Worm (Caenorhabditis elegans) whole organism, L1 larva: ENCODE data around the gene rpl-12.

Source experiments
- C04F5.9 ChIP-seq: sonication (generic microtip); optimal IDR thresholded peaks from 2 replicates; lab custom pipeline; 2016; ENCODE audit warnings: missing genetic modification characterization, missing compliant biosample characterization
- C34B4.2 ChIP-seq: sonication (generic microtip); optimal IDR thresholded peaks from 2 replicates; lab custom pipeline; 2017; ENCODE audit warnings: mild to moderate bottlenecking, missing genetic modification characterization, missing compliant biosample characterization
- Y116A8C.19 ChIP-seq: sonication (generic microtip); optimal IDR thresholded peaks from 2 replicates; lab custom pipeline; 2016; ENCODE audit warnings: missing compliant biosample characterization, missing genetic modification characterization, borderline replicate concordance
- aha-1 ChIP-seq: fragments of 150-350 bp; optimal IDR thresholded peaks from 2 replicates; lab custom pipeline; 2014; ENCODE audit warnings: missing biosample characterization, missing genetic modification characterization
- ama-1 ChIP-seq: fragments of 150-350 bp; optimal IDR thresholded peaks from 2 replicates; lab custom pipeline; 2014
- blmp-1 ChIP-seq: fragments of 150-350 bp; optimal IDR thresholded peaks from 2 replicates; lab custom pipeline; 2014; ENCODE audit warnings: missing biosample characterization, missing genetic modification characterization
- ceh-63 ChIP-seq: fragments of 200-800 bp; sonication (Bioruptor generic); optimal IDR thresholded peaks from 2 replicates; lab custom pipeline; 2018; ENCODE audit warnings: mild to moderate bottlenecking, missing genetic modification characterization, missing compliant biosample characterization
- ceh-82 ChIP-seq, 3 experiments: fragments of 150-350 bp in 1 of 3; sonication (generic microtip) in 2 of 3; optimal IDR thresholded peaks; 2 replicates each; lab custom pipeline; 2014 to 2017; ENCODE audit warnings: missing biosample characterization in 3 of 3, missing genetic modification characterization in 3 of 3
- dpl-1 ChIP-seq, 3 experiments: fragments of 150-350 bp in 2 of 3; sonication (generic microtip) in 1 of 3; optimal IDR thresholded peaks; 2 replicates each; lab custom pipeline; 2014 to 2017; ENCODE audit warnings: missing biosample characterization in 3 of 3, missing genetic modification characterization in 3 of 3, missing genetic modification reagents in 3 of 3
- efl-1 ChIP-seq, 4 experiments: fragments of 150-350 bp; optimal IDR thresholded peaks in 3 of 4; peaks in 1 of 4; 1 replicate in 1 of 4; 2 replicates in 3 of 4; lab custom pipeline; 2014; ENCODE audit warnings: missing biosample characterization in 2 of 4, missing genetic modification characterization in 2 of 4, missing genetic modification reagents in 2 of 4
- efl-3 ChIP-seq: fragments of 200-800 bp; sonication (Bioruptor generic); optimal IDR thresholded peaks from 2 replicates; lab custom pipeline; 2018; ENCODE audit warnings: mild to moderate bottlenecking, missing genetic modification characterization, missing compliant biosample characterization
- egl-27 ChIP-seq, 2 experiments: fragments of 150-350 bp in 1 of 2; sonication (generic microtip); optimal IDR thresholded peaks; 3 replicates each; lab custom pipeline; 2017 to 2018; ENCODE audit warnings: missing biosample characterization in 2 of 2, missing genetic modification characterization in 2 of 2, missing genetic modification reagents in 2 of 2
- elt-3 ChIP-seq, 6 experiments: fragments of 150-350 bp in 1 of 6; sonication (generic microtip); optimal IDR thresholded peaks; 2 replicates each; lab custom pipeline; 2017 to 2018; ENCODE audit warnings: missing biosample characterization in 6 of 6, missing genetic modification characterization in 6 of 6, inconsistent platforms in 1 of 6
- ets-5 ChIP-seq: fragments of 200-800 bp; sonication (Bioruptor generic); IDR thresholded peaks from 2 replicates; pipeline ENCODE4 v1.3.6; 2022; ENCODE audit warnings: missing genetic modification characterization, missing compliant biosample characterization
- fkh-10 ChIP-seq: sonication (generic microtip); optimal IDR thresholded peaks from 2 replicates; lab custom pipeline; 2017; ENCODE audit warnings: missing biosample characterization, missing genetic modification reagents, missing genetic modification characterization
- fkh-4 ChIP-seq: sonication (generic microtip); optimal IDR thresholded peaks from 2 replicates; lab custom pipeline; 2016; ENCODE audit warnings: missing compliant biosample characterization, missing genetic modification characterization, borderline replicate concordance
- fkh-8 ChIP-seq: sonication (generic microtip); optimal IDR thresholded peaks from 2 replicates; lab custom pipeline; 2016; ENCODE audit warnings: mild to moderate bottlenecking, missing genetic modification characterization, missing compliant biosample characterization
- grh-1 ChIP-seq: fragments of 200-800 bp; sonication (Bioruptor generic); IDR thresholded peaks from 2 replicates; pipeline ENCODE4 v1.3.6; 2022; ENCODE audit warnings: missing genetic modification reagents, missing genetic modification characterization, missing compliant biosample characterization
- jun-1 ChIP-seq: fragments of 150-350 bp; optimal IDR thresholded peaks from 2 replicates; lab custom pipeline; 2014; ENCODE audit warnings: missing biosample characterization, missing genetic modification reagents, missing genetic modification characterization
- lin-13 ChIP-seq: fragments of 150-350 bp; optimal IDR thresholded peaks from 2 replicates; lab custom pipeline; 2014; ENCODE audit warnings: missing biosample characterization, missing genetic modification reagents, missing genetic modification characterization
- lin-35 ChIP-seq, 2 experiments: fragments of 150-350 bp; optimal IDR thresholded peaks; 2 replicates each; lab custom pipeline; 2014; ENCODE audit warnings: missing biosample characterization in 2 of 2, missing genetic modification characterization in 2 of 2, missing genetic modification reagents in 2 of 2
- lsy-2 ChIP-seq, 2 experiments: fragments of 150-350 bp; optimal IDR thresholded peaks; 2 replicates each; lab custom pipeline; 2014; ENCODE audit warnings: missing biosample characterization in 2 of 2, missing genetic modification characterization in 2 of 2
- mdl-1 ChIP-seq, 2 experiments: fragments of 150-350 bp; optimal IDR thresholded peaks; 2 replicates each; lab custom pipeline; 2014 to 2017; ENCODE audit warnings: missing biosample characterization in 2 of 2, missing genetic modification characterization in 2 of 2, inconsistent platforms in 1 of 2
- mef-2 ChIP-seq: fragments of 150-350 bp; optimal IDR thresholded peaks from 2 replicates; lab custom pipeline; 2014; ENCODE audit warnings: missing biosample characterization, missing genetic modification characterization
- mep-1 ChIP-seq: fragments of 150-350 bp; optimal IDR thresholded peaks from 2 replicates; lab custom pipeline; 2014; ENCODE audit warnings: missing biosample characterization, missing genetic modification characterization
- nhr-11 ChIP-seq: fragments of 150-350 bp; optimal IDR thresholded peaks from 2 replicates; lab custom pipeline; 2014; ENCODE audit warnings: missing biosample characterization, missing genetic modification characterization
- nhr-19 ChIP-seq: fragments of 200-800 bp; sonication (Bioruptor generic); conservative IDR thresholded peaks from 2 replicates; pipeline ENCODE4 v1.3.6; 2022; ENCODE audit warnings: missing genetic modification characterization, missing compliant biosample characterization
- nhr-20 ChIP-seq: sonication (generic microtip); optimal IDR thresholded peaks from 2 replicates; lab custom pipeline; 2016; ENCODE audit warnings: mild to moderate bottlenecking, missing genetic modification characterization, missing compliant biosample characterization
- nhr-237 ChIP-seq: fragments of 150-350 bp; optimal IDR thresholded peaks from 2 replicates; lab custom pipeline; 2014; ENCODE audit warnings: missing biosample characterization, missing genetic modification characterization
- nhr-28 ChIP-seq: fragments of 150-350 bp; optimal IDR thresholded peaks from 2 replicates; lab custom pipeline; 2014; ENCODE audit warnings: missing biosample characterization, missing genetic modification characterization
- pqm-1 ChIP-seq: sonication (generic microtip); optimal IDR thresholded peaks from 3 replicates; lab custom pipeline; 2017; ENCODE audit warnings: missing biosample characterization, missing genetic modification characterization
- rnt-1 ChIP-seq: sonication (generic microtip); optimal IDR thresholded peaks from 2 replicates; lab custom pipeline; 2016; ENCODE audit warnings: mild to moderate bottlenecking, missing genetic modification characterization, moderate library complexity, missing compliant biosample characterization
- skn-1 ChIP-seq: fragments of 150-350 bp; optimal IDR thresholded peaks from 2 replicates; lab custom pipeline; 2014; ENCODE audit warnings: missing biosample characterization, missing genetic modification characterization
- snu-23 ChIP-seq: sonication (generic microtip); optimal IDR thresholded peaks from 2 replicates; lab custom pipeline; 2016; ENCODE audit warnings: missing genetic modification characterization, missing compliant biosample characterization
- sup-37 ChIP-seq: fragments of 200-800 bp; sonication (Bioruptor generic); optimal IDR thresholded peaks from 2 replicates; lab custom pipeline; 2018; ENCODE audit warnings: mild to moderate bottlenecking, missing genetic modification characterization, missing compliant biosample characterization
- swsn-7 ChIP-seq: sonication (generic microtip); optimal IDR thresholded peaks from 2 replicates; lab custom pipeline; 2016; ENCODE audit warnings: missing genetic modification characterization, missing compliant biosample characterization
- unc-62 ChIP-seq: fragments of 150-350 bp; optimal IDR thresholded peaks from 2 replicates; lab custom pipeline; 2014; ENCODE audit warnings: missing biosample characterization, missing genetic modification reagents, missing genetic modification characterization
- unc-86 ChIP-seq: sonication (generic microtip); optimal IDR thresholded peaks from 2 replicates; lab custom pipeline; 2016; ENCODE audit warnings: missing genetic modification characterization, missing compliant biosample characterization
- unc-98 ChIP-seq: fragments of 200-800 bp; sonication (Bioruptor generic); IDR thresholded peaks from 2 replicates; pipeline ENCODE4 v1.3.6; 2022; ENCODE audit warnings: missing genetic modification characterization, missing compliant biosample characterization
- zag-1 ChIP-seq: fragments of 150-350 bp; optimal IDR thresholded peaks from 2 replicates; lab custom pipeline; 2014; ENCODE audit warnings: missing biosample characterization, missing genetic modification characterization
- ztf-4 ChIP-seq: fragments of 150-350 bp; optimal IDR thresholded peaks from 2 replicates; lab custom pipeline; 2014; ENCODE audit warnings: missing biosample characterization, missing genetic modification characterization

Gene rpl-12

ce11 chrIV:13205891-13206290 lies 34.6 kb downstream of the rpl-12 start (continued):
- no peak for TF ChIP-seq grh-1 (GFP tag; lab: Robert Waterston, UW)
- TF ChIP-seq rnt-1 (tag; lab: Kevin White, UChicago) = no peak
- no peak for TF ChIP-seq nhr-28 (tag; lab: Kevin White, UChicago)
- no peak for TF ChIP-seq nhr-19
- TF ChIP-seq lsy-2 (tag; optimal IDR thresholded peaks at IDR 0.05; lab: Kevin White, UChicago) = peak in 1 of 2 experiments; percentile 65
- TF ChIP-seq efl-3 (GFP tag; lab: Kevin White, UChicago) = no peak
- TF ChIP-seq fkh-4 (tag; lab: Kevin White, UChicago) = no peak
- no peak for TF ChIP-seq nhr-237
- TF ChIP-seq C34B4.2 (tag; lab: Kevin White, UChicago) = no peak
- TF ChIP-seq dpl-1 (GFP tag; optimal IDR thresholded peaks at IDR 0.05; lab: Kevin White, UChicago) = peak; percentile 68 to 84 (median 77)
- no peak for TF ChIP-seq pqm-1 (tag; lab: Kevin White, UChicago)
- TF ChIP-seq elt-3 (tag; optimal IDR thresholded peaks at IDR 0.05; lab: Kevin White, UChicago) = no peak
- TF ChIP-seq efl-1 (optimal IDR thresholded peaks at IDR 0.05; lab: Kevin White, UChicago) = peak; percentile 78 to 82
- TF ChIP-seq efl-1 (GFP tag; optimal IDR thresholded peaks at IDR 0.05 in 1 of 2; lab: Kevin White, UChicago) = peak; percentile 82 to 98
- no peak for TF ChIP-seq lin-13 (GFP tag; lab: Kevin White, UChicago)
- TF ChIP-seq fkh-8 (tag; lab: Kevin White, UChicago) = no peak
- TF ChIP-seq mdl-1 (tag; optimal IDR thresholded peaks at IDR 0.05; lab: Kevin White, UChicago) = no peak
- no peak for TF ChIP-seq Y116A8C.19
- TF ChIP-seq mep-1 (tag; lab: Kevin White, UChicago) = no peak
- TF ChIP-seq fkh-10 (GFP tag; lab: Kevin White, UChicago) = no peak
- peak; percentile 65 to 90 for TF ChIP-seq lin-35 (GFP tag; optimal IDR thresholded peaks at IDR 0.05; lab: Kevin White, UChicago)
- no peak for TF ChIP-seq aha-1
- TF ChIP-seq C04F5.9 (tag; lab: Kevin White, UChicago) = no peak
- TF ChIP-seq skn-1 (tag; lab: Kevin White, UChicago) = no peak
- TF ChIP-seq snu-23 (GFP tag; lab: Kevin White, UChicago) = peak; percentile 28
- no peak for TF ChIP-seq sup-37 (GFP tag; lab: Kevin White, UChicago)
- TF ChIP-seq blmp-1 (tag; lab: Kevin White, UChicago) = no peak
- TF ChIP-seq ceh-82 (tag; optimal IDR thresholded peaks at IDR 0.05; lab: Kevin White, UChicago) = peak in 1 of 3 experiments; percentile 21
- TF ChIP-seq, all 84 proteins: peak for 7

ce11 chrIV:13204037-13204436 lies 36.4 kb downstream of the rpl-12 start, which contains the start of gene ced-3:
TSS of gene ced-3 (minus strand) at chrIV:13204137.
- TF ChIP-seq efl-1 (optimal IDR thresholded peaks at IDR 0.05; lab: Kevin White, UChicago) (no peak), efl-1 (GFP tag; optimal IDR thresholded peaks at IDR 0.05 in 1 of 2; lab: Kevin White, UChicago) (peak in 1 of 2 experiments; percentile 22), pqm-1 (tag; lab: Kevin White, UChicago) (no peak), unc-86 (no peak), swsn-7 (tag; lab: Kevin White, UChicago) (no peak), zag-1 (tag; lab: Kevin White, UChicago) (no peak)

DNA sequence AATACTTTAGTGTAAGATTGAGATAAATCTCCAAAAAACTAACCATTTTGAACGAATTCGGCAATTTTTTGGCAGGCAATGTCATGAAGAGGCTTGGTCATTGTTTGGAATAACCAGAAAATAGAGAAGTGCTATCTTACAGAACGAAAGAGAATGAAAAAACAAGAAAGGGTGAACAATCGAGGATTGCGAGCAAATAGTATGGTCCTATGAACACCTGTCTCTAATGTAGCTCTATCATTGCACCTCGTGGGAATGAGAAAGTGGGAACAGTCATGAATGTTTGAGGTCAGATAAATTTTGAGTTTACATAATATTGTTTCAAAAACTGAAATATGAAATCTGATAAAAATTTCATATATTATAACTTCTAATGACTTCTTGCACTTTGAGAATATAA lies 43.2 kb downstream of the rpl-12 start, which contains the start of gene C48D1.1:
Gene C48D1.1 (minus strand): TSS at position 101 of the 400 bp plus-strand sequence.
- TF ChIP-seq Y116A8C.19 = no peak
- no peak for TF ChIP-seq nhr-11 (tag; lab: Kevin White, UChicago)
- TF ChIP-seq mep-1 (tag; lab: Kevin White, UChicago) = no peak
- no peak for TF ChIP-seq unc-62
- TF ChIP-seq fkh-10 (GFP tag; lab: Kevin White, UChicago) = no peak
- no peak for TF ChIP-seq egl-27 (tag; optimal IDR thresholded peaks at IDR 0.05; lab: Kevin White, UChicago)
- TF ChIP-seq elt-3 (tag; optimal IDR thresholded peaks at IDR 0.05; lab: Kevin White, UChicago) = no peak
- no peak for TF ChIP-seq ceh-63
- TF ChIP-seq jun-1 = no peak
- no peak for TF ChIP-seq ets-5 (GFP tag; lab: Robert Waterston, UW)
- TF ChIP-seq ztf-4 (tag; lab: Kevin White, UChicago) = no peak
- TF ChIP-seq unc-98 = no peak
- TF ChIP-seq nhr-20 (tag; lab: Kevin White, UChicago) = no peak
- no peak for TF ChIP-seq mef-2 (tag; lab: Kevin White, UChicago)
- TF ChIP-seq ama-1 (lab: Kevin White, UChicago) = no peak
